Worm (Caenorhabditis elegans) whole organism, L4 larva: ENCODE results near the gene R10D12.8.

Experiments
- F10B5.3 ChIP-seq: sonication (generic microtip); optimal IDR thresholded peaks from 2 replicates; lab custom pipeline; 2016; ENCODE audit warnings: mild to moderate bottlenecking, missing genetic modification characterization, missing compliant biosample characterization
- F26F4.8 ChIP-seq: fragments of 200-800 bp; sonication (Bioruptor generic); conservative IDR thresholded peaks from 2 replicates; pipeline ENCODE4 v1.3.6; 2022; ENCODE audit warnings: missing genetic modification characterization, missing compliant biosample characterization
- F37D6.2 ChIP-seq: sonication (generic microtip); optimal IDR thresholded peaks from 2 replicates; lab custom pipeline; 2016; ENCODE audit warnings: mild to moderate bottlenecking, missing genetic modification characterization, missing compliant biosample characterization
- F44E2.7 ChIP-seq: fragments of 200-800 bp; sonication (Bioruptor generic); IDR thresholded peaks from 2 replicates; pipeline ENCODE4 v2.1.2; 2022; ENCODE audit warnings: missing genetic modification characterization, missing compliant biosample characterization
- F49E8.2 ChIP-seq: sonication (generic microtip); optimal IDR thresholded peaks from 2 replicates; lab custom pipeline; 2016; ENCODE audit warnings: missing compliant biosample characterization, mild to moderate bottlenecking, missing genetic modification characterization, borderline replicate concordance
- T20F7.1 ChIP-seq: fragments of 200-800 bp; sonication (Bioruptor generic); optimal IDR thresholded peaks from 2 replicates; lab custom pipeline; 2018; ENCODE audit warnings: mild to moderate bottlenecking, missing genetic modification characterization, missing compliant biosample characterization
- Y105C5A.15 ChIP-seq: fragments of 200-800 bp; sonication (Bioruptor generic); IDR thresholded peaks from 2 replicates; pipeline ENCODE4 v1.3.6; 2022; ENCODE audit warnings: missing genetic modification characterization, missing compliant biosample characterization
- Y5F2A.4 ChIP-seq: fragments of 200-800 bp; sonication (Bioruptor generic); optimal IDR thresholded peaks from 2 replicates; lab custom pipeline; 2018; ENCODE audit warnings: mild to moderate bottlenecking, missing genetic modification characterization, missing compliant biosample characterization
- Y75B8A.6 ChIP-seq: fragments of 200-800 bp; sonication (Bioruptor generic); IDR thresholded peaks from 2 replicates; pipeline ENCODE4 v1.3.6; 2022; ENCODE audit warnings: missing genetic modification reagents, missing genetic modification characterization, missing compliant biosample characterization
- ZK337.2 ChIP-seq: fragments of 200-800 bp; sonication (Bioruptor generic); IDR thresholded peaks from 2 replicates; pipeline ENCODE4 v1.3.6; 2022; ENCODE audit warnings: missing genetic modification reagents, missing genetic modification characterization, missing compliant biosample characterization
- aly-2 ChIP-seq: sonication (generic microtip); optimal IDR thresholded peaks from 2 replicates; lab custom pipeline; 2018; ENCODE audit warnings: missing biosample characterization, missing genetic modification characterization
- ceh-20 ChIP-seq: fragments of 200-800 bp; sonication (Bioruptor generic); IDR thresholded peaks from 2 replicates; pipeline ENCODE4 v1.3.6; 2022; ENCODE audit warnings: missing genetic modification reagents, missing genetic modification characterization, missing compliant biosample characterization
- ceh-28 ChIP-seq: fragments of 150-350 bp; optimal IDR thresholded peaks from 2 replicates; lab custom pipeline; 2014; ENCODE audit warnings: missing biosample characterization, missing genetic modification reagents, missing genetic modification characterization
- ceh-44 ChIP-seq: fragments of 200-800 bp; sonication (Bioruptor generic); IDR thresholded peaks from 2 replicates; pipeline ENCODE4 v1.3.6; 2022; ENCODE audit warnings: missing genetic modification reagents, missing genetic modification characterization, missing compliant biosample characterization
- ceh-62 ChIP-seq: sonication (generic microtip); optimal IDR thresholded peaks from 2 replicates; lab custom pipeline; 2017; ENCODE audit warnings: missing biosample characterization, missing genetic modification characterization
- ces-1 ChIP-seq: fragments of 150-350 bp; sonication (generic microtip); optimal IDR thresholded peaks from 4 replicates; lab custom pipeline; 2014; ENCODE audit warnings: missing biosample characterization, missing genetic modification reagents, missing genetic modification characterization
- daf-12 ChIP-seq: fragments of 150-350 bp; optimal IDR thresholded peaks from 2 replicates; lab custom pipeline; 2014; ENCODE audit warnings: missing biosample characterization, missing genetic modification reagents, missing genetic modification characterization
- daf-19 ChIP-seq: fragments of 200-800 bp; sonication (Bioruptor generic); conservative IDR thresholded peaks from 2 replicates; pipeline ENCODE4 v1.3.6; 2022; ENCODE audit warnings: missing genetic modification characterization, missing compliant biosample characterization
- dmd-6 ChIP-seq: fragments of 200-800 bp; sonication (Bioruptor generic); IDR thresholded peaks from 2 replicates; pipeline ENCODE4 v1.3.6; 2022; ENCODE audit warnings: missing genetic modification reagents, missing genetic modification characterization, missing compliant biosample characterization
- dmd-8 ChIP-seq: fragments of 200-800 bp; sonication (Bioruptor generic); IDR thresholded peaks from 2 replicates; pipeline ENCODE4 v1.3.6; 2022; ENCODE audit warnings: missing genetic modification characterization, missing compliant biosample characterization
- dpl-1 ChIP-seq: fragments of 150-350 bp; optimal IDR thresholded peaks from 2 replicates; lab custom pipeline; 2014; ENCODE audit warnings: missing biosample characterization, missing genetic modification reagents, missing genetic modification characterization
- duxl-1 ChIP-seq: sonication (generic microtip); optimal IDR thresholded peaks from 2 replicates; lab custom pipeline; 2016; ENCODE audit warnings: mild to moderate bottlenecking, missing genetic modification characterization, moderate library complexity, missing compliant biosample characterization; ENCODE audit not compliant: poor library complexity
- egl-27 ChIP-seq: sonication (generic microtip); optimal IDR thresholded peaks from 3 replicates; lab custom pipeline; 2017; ENCODE audit warnings: missing biosample characterization, missing genetic modification reagents, missing genetic modification characterization
- gei-8 ChIP-seq: fragments of 200-800 bp; sonication (Bioruptor generic); optimal IDR thresholded peaks from 2 replicates; lab custom pipeline; 2018; ENCODE audit warnings: mild to moderate bottlenecking, missing genetic modification characterization, missing compliant biosample characterization
- hlh-30 ChIP-seq: sonication (generic microtip); optimal IDR thresholded peaks from 2 replicates; lab custom pipeline; 2017; ENCODE audit warnings: antibody characterized with exemption, mild to moderate bottlenecking, missing genetic modification characterization, missing compliant biosample characterization; ENCODE audit not compliant: insufficient read depth
- hmg-1.1 ChIP-seq: fragments of 200-800 bp; sonication (Bioruptor generic); IDR thresholded peaks from 2 replicates; pipeline ENCODE4 v1.3.6; 2022; ENCODE audit warnings: missing genetic modification reagents, missing genetic modification characterization, missing compliant biosample characterization
- jun-1 ChIP-seq: fragments of 150-350 bp; optimal IDR thresholded peaks from 2 replicates; lab custom pipeline; 2014; ENCODE audit warnings: missing biosample characterization, missing genetic modification reagents, missing genetic modification characterization
- lin-1 ChIP-seq: fragments of 200-800 bp; sonication (Bioruptor generic); IDR thresholded peaks from 2 replicates; pipeline ENCODE4 v1.3.6; 2022; ENCODE audit warnings: missing genetic modification reagents, missing genetic modification characterization, missing compliant biosample characterization
- lin-15B ChIP-seq: fragments of 150-350 bp; sonication (generic microtip); optimal IDR thresholded peaks from 3 replicates; lab custom pipeline; 2014; ENCODE audit warnings: missing biosample characterization, missing genetic modification characterization
- lin-29 ChIP-seq: fragments of 200-800 bp; sonication (Bioruptor generic); IDR thresholded peaks from 2 replicates; pipeline ENCODE4 v1.3.6; 2022; ENCODE audit warnings: missing genetic modification reagents, missing genetic modification characterization, missing compliant biosample characterization
- lsy-2 ChIP-seq, 2 experiments: fragments of 150-350 bp in 1 of 2; sonication (generic microtip) in 1 of 2; optimal IDR thresholded peaks; 2 replicates each; lab custom pipeline; 2014 to 2017; ENCODE audit warnings: missing biosample characterization in 2 of 2, missing genetic modification characterization in 2 of 2
- mdl-1 ChIP-seq, 2 experiments: fragments of 150-350 bp in 1 of 2; sonication (generic microtip) in 1 of 2; optimal IDR thresholded peaks; 2 replicates each; lab custom pipeline; 2014 to 2017; ENCODE audit warnings: missing biosample characterization in 2 of 2, missing genetic modification characterization in 2 of 2
- mep-1 ChIP-seq: fragments of 150-350 bp; sonication (generic microtip); optimal IDR thresholded peaks from 3 replicates; lab custom pipeline; 2014; ENCODE audit warnings: missing biosample characterization, missing genetic modification characterization
- nhr-10 ChIP-seq: fragments of 150-350 bp; optimal IDR thresholded peaks from 2 replicates; lab custom pipeline; 2014; ENCODE audit warnings: missing biosample characterization, missing genetic modification characterization
- nhr-11 ChIP-seq: fragments of 150-350 bp; optimal IDR thresholded peaks from 2 replicates; lab custom pipeline; 2014; ENCODE audit warnings: missing biosample characterization, missing genetic modification characterization
- nhr-111 ChIP-seq: fragments of 200-800 bp; sonication (Bioruptor generic); optimal IDR thresholded peaks from 2 replicates; lab custom pipeline; 2018; ENCODE audit warnings: mild to moderate bottlenecking, missing genetic modification characterization, missing compliant biosample characterization
- nhr-48 ChIP-seq: sonication (generic microtip); optimal IDR thresholded peaks from 2 replicates; lab custom pipeline; 2016; ENCODE audit warnings: mild to moderate bottlenecking, missing genetic modification characterization, missing compliant biosample characterization
- nhr-6 ChIP-seq: fragments of 150-350 bp; optimal IDR thresholded peaks from 2 replicates; lab custom pipeline; 2014; ENCODE audit warnings: missing biosample characterization, missing genetic modification characterization
- nhr-76 ChIP-seq: fragments of 150-350 bp; optimal IDR thresholded peaks from 2 replicates; lab custom pipeline; 2014; ENCODE audit warnings: missing biosample characterization, missing genetic modification characterization
- nhr-77 ChIP-seq: fragments of 150-350 bp; optimal IDR thresholded peaks from 2 replicates; lab custom pipeline; 2014; ENCODE audit warnings: missing biosample characterization, missing genetic modification characterization
- rbr-2 ChIP-seq: sonication (generic microtip); optimal IDR thresholded peaks from 2 replicates; lab custom pipeline; 2016; ENCODE audit warnings: missing genotype, missing genetic modification characterization, missing compliant biosample characterization
- saeg-2 ChIP-seq: fragments of 200-800 bp; sonication (Bioruptor generic); IDR thresholded peaks from 2 replicates; pipeline ENCODE4 v1.3.6; 2022; ENCODE audit warnings: missing genetic modification reagents, missing genetic modification characterization, missing compliant biosample characterization
- set-16 ChIP-seq: fragments of 200-800 bp; sonication (Bioruptor generic); IDR thresholded peaks from 2 replicates; pipeline ENCODE4 v1.3.6; 2022; ENCODE audit warnings: missing genetic modification reagents, missing genetic modification characterization, missing compliant biosample characterization
- snpc-1.2 ChIP-seq: fragments of 200-800 bp; sonication (Bioruptor generic); IDR thresholded peaks from 2 replicates; pipeline ENCODE4 v1.3.6; 2022; ENCODE audit warnings: missing genetic modification reagents, missing genetic modification characterization, missing compliant biosample characterization
- spr-1 ChIP-seq: sonication (generic microtip); optimal IDR thresholded peaks from 2 replicates; lab custom pipeline; 2016; ENCODE audit warnings: mild to moderate bottlenecking, missing genetic modification characterization, missing compliant biosample characterization
- spr-3 ChIP-seq: fragments of 200-800 bp; sonication (Bioruptor generic); optimal IDR thresholded peaks from 2 replicates; lab custom pipeline; 2018; ENCODE audit warnings: mild to moderate bottlenecking, missing genetic modification characterization, missing compliant biosample characterization
- unc-130 ChIP-seq: sonication (generic microtip); optimal IDR thresholded peaks from 2 replicates; lab custom pipeline; 2016; ENCODE audit warnings: missing genetic modification reagents, missing genetic modification characterization, missing compliant biosample characterization
- unc-39 ChIP-seq: sonication (generic microtip); optimal IDR thresholded peaks from 2 replicates; lab custom pipeline; 2017; ENCODE audit warnings: missing biosample characterization, missing genetic modification characterization
- unc-62 ChIP-seq, 3 experiments: fragments of 150-350 bp in 1 of 3; sonication (generic microtip); optimal IDR thresholded peaks in 2 of 3; peaks in 1 of 3; 1 replicate in 1 of 3; 2 replicates in 2 of 3; lab custom pipeline; 2014 to 2017; ENCODE audit warnings: missing biosample characterization in 3 of 3, missing genetic modification characterization in 3 of 3, missing genetic modification reagents in 3 of 3, missing genotype in 1 of 3
- zfp-3 ChIP-seq: fragments of 200-800 bp; sonication (Bioruptor generic); conservative IDR thresholded peaks from 2 replicates; pipeline ENCODE4 v1.3.6; 2022; ENCODE audit warnings: missing genetic modification reagents, missing genetic modification characterization, missing compliant biosample characterization
- zip-11 ChIP-seq: fragments of 200-800 bp; sonication (Bioruptor generic); IDR thresholded peaks from 2 replicates; pipeline ENCODE4 v1.3.6; 2022; ENCODE audit warnings: missing genetic modification characterization, missing compliant biosample characterization
- ztf-7 ChIP-seq: fragments of 150-350 bp; optimal IDR thresholded peaks from 2 replicates; lab custom pipeline; 2014; ENCODE audit warnings: missing biosample characterization, missing genetic modification characterization

R10D12.8 gene

ce11 chrV:13909400-13909799 is 43.7 kb downstream of the R10D12.8 start, which contains the start of gene C06B3.7 (continued):
- TF ChIP-seq saeg-2 = 0 out of 2 replicates have a peak, but pooled peaks have one; percentile 10
- peak; percentile 95 for TF ChIP-seq dmd-6 (GFP tag; lab: Robert Waterston, UW)
- TF ChIP-seq Y105C5A.15 (GFP tag; lab: Robert Waterston, UW) = no peak
- no peak for TF ChIP-seq F44E2.7
- no peak for TF ChIP-seq nhr-76 (tag; lab: Kevin White, UChicago)
- peak; percentile 49 for TF ChIP-seq ztf-7 (tag; lab: Kevin White, UChicago)
- TF ChIP-seq Y75B8A.6 (GFP tag; lab: Robert Waterston, UW) = no peak
- TF ChIP-seq unc-130 (GFP tag; lab: Kevin White, UChicago) = no peak
- TF ChIP-seq lin-1 (GFP tag; lab: Robert Waterston, UW) = peak; percentile 16; the same call in 1 of the 2 replicates
- no peak for TF ChIP-seq F26F4.8 (GFP tag; lab: Robert Waterston, UW)
- no peak for TF ChIP-seq zip-11 (GFP tag; lab: Robert Waterston, UW)
- TF ChIP-seq dmd-8 (GFP tag; lab: Robert Waterston, UW) = no peak
- TF ChIP-seq nhr-111 = no peak
- TF ChIP-seq F49E8.2 = no peak
- TF ChIP-seq nhr-11 (tag; lab: Kevin White, UChicago) = peak; percentile 98
- TF ChIP-seq mep-1 (tag; lab: Kevin White, UChicago) = peak; percentile 90
- TF ChIP-seq ceh-28 (tag; lab: Kevin White, UChicago) = no peak
- no peak for TF ChIP-seq rbr-2 (tag; lab: Kevin White, UChicago)
- TF ChIP-seq snpc-1.2 (GFP tag; lab: Robert Waterston, UW) = no peak
- TF ChIP-seq nhr-48 (tag; lab: Kevin White, UChicago) = peak; percentile 75
- TF ChIP-seq hlh-30 = peak; percentile 99
- TF ChIP-seq ceh-62 (tag; lab: Kevin White, UChicago) = no peak
- TF ChIP-seq ceh-44 (GFP tag; lab: Robert Waterston, UW) = no peak
- TF ChIP-seq daf-19 (GFP tag; lab: Robert Waterston, UW) = no peak
- no peak for TF ChIP-seq ZK337.2
- TF ChIP-seq set-16 (GFP tag; lab: Robert Waterston, UW) = no peak
- no peak for TF ChIP-seq jun-1 (tag; lab: Kevin White, UChicago)
- no peak for TF ChIP-seq zfp-3 (GFP tag; lab: Robert Waterston, UW)
- TF ChIP-seq lin-29 (GFP tag; lab: Robert Waterston, UW) = no peak
- TF ChIP-seq spr-3 (GFP tag; lab: Kevin White, UChicago) = no peak
- no peak for TF ChIP-seq duxl-1 (tag; lab: Kevin White, UChicago)
- no peak for TF ChIP-seq gei-8 (GFP tag; lab: Kevin White, UChicago)
- peak; percentile 91 for TF ChIP-seq nhr-6
- peak; percentile 52 for TF ChIP-seq dpl-1 (GFP tag; lab: Kevin White, UChicago)
- peak; percentile 96 for TF ChIP-seq nhr-77 (tag; lab: Kevin White, UChicago)
- TF ChIP-seq ces-1 (GFP tag; lab: Kevin White, UChicago) = no peak
- TF ChIP-seq F37D6.2 (tag; lab: Kevin White, UChicago) = no peak
- no peak for TF ChIP-seq hmg-1.1
- peak; percentile 63 to 88 for TF ChIP-seq lsy-2 (tag; optimal IDR thresholded peaks at IDR 0.05; lab: Kevin White, UChicago)
- no peak for TF ChIP-seq spr-1 (tag; lab: Kevin White, UChicago)
- no peak for TF ChIP-seq aly-2 (tag; lab: Kevin White, UChicago)
- no peak for TF ChIP-seq daf-12 (tag; lab: Kevin White, UChicago)
- peak in 1 of 2 experiments; percentile 98 for TF ChIP-seq unc-62 (GFP tag; optimal IDR thresholded peaks at IDR 0.05 in 1 of 2; lab: Kevin White, UChicago)
- TF ChIP-seq unc-62 (tag; optimal IDR thresholded peaks at IDR 0.05; lab: Kevin White, UChicago) = no peak
- peak; percentile 78 for TF ChIP-seq nhr-10 (tag; lab: Kevin White, UChicago)
- TF ChIP-seq mdl-1 (tag; optimal IDR thresholded peaks at IDR 0.05; lab: Kevin White, UChicago) = peak; percentile 36 to 93
- TF ChIP-seq unc-39 (tag; lab: Kevin White, UChicago) = no peak
- TF ChIP-seq T20F7.1 (GFP tag; lab: Kevin White, UChicago) = peak; percentile 67
- TF ChIP-seq ceh-20 (GFP tag; lab: Robert Waterston, UW) = no peak
- TF ChIP-seq Y5F2A.4 (GFP tag; lab: Kevin White, UChicago) = no peak
- TF ChIP-seq lin-15B (tag; lab: Kevin White, UChicago) = no peak
- TF ChIP-seq F10B5.3 (tag; lab: Kevin White, UChicago) = no peak
- no peak for TF ChIP-seq egl-27 (tag; lab: Kevin White, UChicago)
